Worm (Caenorhabditis elegans): ENCODE data around the gene Y27F2A.6.
"Not testable (repeated sequence)": the region's sequence is repeated elsewhere in the genome, so short reads cannot be mapped to it uniquely, and the experiment has no call there.

The Y27F2A.6 gene

DNA sequence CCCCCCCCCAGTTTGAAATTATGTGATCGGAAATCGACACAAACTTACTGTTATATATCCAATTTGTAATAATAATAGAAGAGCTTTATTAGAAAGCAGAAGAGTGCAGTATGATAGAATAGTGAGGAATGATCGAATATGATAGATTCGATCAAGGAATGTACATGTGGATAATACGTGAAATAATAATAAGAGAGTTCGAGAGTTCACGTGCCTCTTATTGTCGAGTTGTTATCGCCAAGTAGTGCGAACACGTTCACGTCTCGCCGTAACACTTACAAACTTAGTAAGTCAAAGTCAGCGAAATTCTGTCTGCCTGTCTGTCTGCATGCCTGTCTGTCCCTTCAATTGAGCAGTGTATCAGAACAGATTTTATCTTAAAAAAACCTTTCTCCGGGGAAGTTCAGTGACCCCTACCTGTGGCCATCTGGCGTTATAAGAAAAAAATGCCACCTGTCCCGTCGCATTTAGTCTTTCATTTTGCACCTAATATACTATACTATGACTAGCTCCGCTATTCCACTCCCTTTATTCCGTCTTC lies at the start of gene Y27F2A.6, which contains the start of gene Y27F2A.8:
Gene Y27F2A.6 (minus strand): TSS at position 101 of the 541 bp plus-strand sequence.
Gene Y27F2A.8 (plus strand): TSS at position 491 of the 541 bp plus-strand sequence.
- not testable (repeated sequence) for TF ChIP-seq unc-39, hlh-1, blmp-1 (tag; optimal IDR thresholded peaks at IDR 0.05)

DNA sequence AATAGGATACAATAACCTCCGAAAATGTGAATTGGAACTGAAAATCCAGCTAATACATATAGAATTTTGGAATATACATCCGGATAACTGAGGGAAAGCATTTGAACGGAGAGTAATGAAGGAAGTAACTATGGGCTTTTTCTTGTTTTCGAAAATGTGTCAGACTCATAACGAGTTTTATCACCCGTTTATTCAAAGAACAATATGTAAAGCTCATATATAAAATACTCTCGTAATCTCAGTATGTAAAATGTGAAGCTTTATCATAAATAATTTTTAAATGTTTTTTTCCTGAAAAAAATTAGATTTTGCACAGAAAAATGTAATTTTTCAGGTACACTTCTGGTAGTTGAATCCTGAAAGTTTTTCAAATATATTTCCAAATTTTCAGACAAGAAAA lies 47.2 kb upstream of the Y27F2A.6 start, which contains the start of gene srh-297:
Gene srh-297 (minus strand): TSS at position 101 of the 400 bp plus-strand sequence.
- TF ChIP-seq elt-3 (tag; optimal IDR thresholded peaks at IDR 0.05) (no peak), nhr-237 (tag; optimal IDR thresholded peaks at IDR 0.05) (no peak), ces-1 (GFP tag; optimal IDR thresholded peaks at IDR 0.05) (no peak), unc-120 (tag; optimal IDR thresholded peaks at IDR 0.05; ENCODE audit: poor library complexity, severe bottlenecking) (no peak), nhr-12 (tag; optimal IDR thresholded peaks at IDR 0.05) (no peak), hlh-1 (tag; optimal IDR thresholded peaks at IDR 0.05) (no peak), lsy-2 (tag; optimal IDR thresholded peaks at IDR 0.05) (no peak), ceh-83 (GFP tag; optimal IDR thresholded peaks at IDR 0.05) (no peak)

DNA sequence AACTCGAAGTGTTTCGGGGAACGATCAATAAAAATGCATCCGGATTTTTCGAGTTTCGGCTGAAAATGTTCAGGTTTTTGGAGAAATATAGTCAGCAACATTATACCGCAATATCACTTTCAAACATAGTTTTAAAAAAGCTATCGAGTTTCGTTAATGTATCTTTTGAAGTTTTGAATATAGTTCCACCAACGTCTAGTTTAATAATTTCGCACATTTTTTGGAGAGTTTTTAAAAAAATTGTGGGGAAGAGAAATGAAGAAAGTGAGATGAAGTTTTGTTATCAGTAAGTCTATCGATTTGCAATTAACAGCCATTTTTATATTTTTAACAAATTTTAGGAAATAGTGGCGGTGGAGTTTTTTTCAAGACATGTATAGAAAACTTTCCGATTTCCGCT lies 42.6 kb upstream of the Y27F2A.6 start, which contains the start of gene ZC239.17:
Gene ZC239.17 (minus strand): TSS at position 101 of the 400 bp plus-strand sequence.
- no peak for TF ChIP-seq ham-2 (GFP tag; optimal IDR thresholded peaks at IDR 0.05)

DNA sequence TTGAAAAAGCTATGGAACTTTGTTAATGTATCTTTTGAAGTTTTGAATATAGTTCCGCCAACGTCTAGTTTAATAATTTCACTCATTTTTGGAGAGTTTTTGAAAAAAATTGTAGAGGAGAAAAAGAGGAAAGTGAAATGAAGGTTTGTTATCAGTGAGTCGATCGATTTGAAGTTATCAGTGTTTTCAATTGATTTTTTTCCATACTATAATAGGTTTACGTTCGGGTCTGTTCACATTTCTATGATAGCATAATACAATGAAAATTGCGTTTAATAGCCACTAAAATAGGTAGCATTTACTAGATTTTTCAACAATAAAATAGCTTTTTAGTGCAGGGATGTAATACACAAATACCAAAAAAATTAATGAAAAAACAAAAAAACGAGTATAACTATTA lies 42.0 kb upstream of the Y27F2A.6 start, which contains the start of gene ZC239.16:
Gene ZC239.16 (minus strand): TSS at position 120 of the 400 bp plus-strand sequence.
- no peak for TF ChIP-seq hlh-1 (tag; optimal IDR thresholded peaks at IDR 0.05)
- no peak for TF ChIP-seq nhr-237 (tag; optimal IDR thresholded peaks at IDR 0.05)
- no peak for TF ChIP-seq mep-1 (tag; optimal IDR thresholded peaks at IDR 0.05)
- no peak for TF ChIP-seq ceh-43 (GFP tag; optimal IDR thresholded peaks at IDR 0.05)
- TF ChIP-seq zip-8 (tag; optimal IDR thresholded peaks at IDR 0.05) = no peak
- no peak for TF ChIP-seq pha-4 (tag; optimal IDR thresholded peaks at IDR 0.05)

DNA sequence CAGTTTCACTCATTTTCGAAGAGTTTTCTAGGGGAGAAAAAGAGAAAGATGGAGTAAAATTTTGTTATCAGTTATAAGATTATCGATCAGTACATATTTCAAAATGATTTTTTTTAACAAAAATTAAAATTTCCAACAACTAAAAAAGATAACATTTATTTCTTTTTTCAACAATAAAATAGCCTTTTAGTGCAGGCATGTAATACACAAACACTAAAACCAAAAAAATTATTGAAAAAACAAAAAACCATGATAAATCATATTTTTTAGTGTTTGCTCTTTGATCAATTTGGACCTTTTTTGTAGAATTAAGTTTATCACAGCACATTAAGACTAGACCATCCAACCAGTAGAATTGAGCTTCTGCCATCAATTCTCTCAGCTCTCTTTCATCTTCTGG lies 41.4 kb upstream of the Y27F2A.6 start, which contains the start of gene ZC239.15:
Gene ZC239.15 (minus strand): TSS at position 101 of the 400 bp plus-strand sequence.
- TF ChIP-seq elt-3 (tag; optimal IDR thresholded peaks at IDR 0.05) (no peak), unc-39 (tag; optimal IDR thresholded peaks at IDR 0.05) (no peak), bed-3 (GFP tag; optimal IDR thresholded peaks at IDR 0.05) (no peak), lin-32 (GFP tag; optimal IDR thresholded peaks at IDR 0.05) (no peak), ztf-11 (tag; optimal IDR thresholded peaks at IDR 0.05) (no peak), tbx-8 (GFP tag; optimal IDR thresholded peaks at IDR 0.05) (no peak)

DNA sequence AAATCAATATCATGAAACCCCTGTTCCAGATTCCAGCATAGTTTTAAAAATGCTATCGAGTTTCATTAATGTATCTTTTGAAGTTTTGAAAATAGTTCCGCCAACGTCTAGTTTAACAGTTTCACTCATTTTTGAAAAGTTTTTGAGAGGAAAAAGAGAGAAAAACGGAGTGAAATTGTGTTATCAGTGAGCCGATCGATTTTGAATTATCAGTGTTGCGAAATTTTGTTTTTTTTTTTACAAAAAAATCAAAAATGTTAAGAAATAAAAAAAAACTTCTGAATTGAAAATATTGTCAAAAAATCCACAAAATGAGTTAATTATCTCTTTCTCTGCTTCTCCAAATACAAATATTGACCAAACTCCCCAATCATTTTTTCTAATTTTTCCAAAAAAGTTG lies 39.5 kb upstream of the Y27F2A.6 start, which contains the start of gene ZC239.13:
Gene ZC239.13 (minus strand): TSS at position 154 of the 400 bp plus-strand sequence.
- no peak for TF ChIP-seq zip-8 (tag; optimal IDR thresholded peaks at IDR 0.05)
- no peak for TF ChIP-seq flh-1 (GFP tag; optimal IDR thresholded peaks at IDR 0.05)
- TF ChIP-seq M03D4.4 (tag; optimal IDR thresholded peaks at IDR 0.05) = no peak
- TF ChIP-seq lin-32 (GFP tag; optimal IDR thresholded peaks at IDR 0.05) = no peak
- TF ChIP-seq ceh-43 (GFP tag; optimal IDR thresholded peaks at IDR 0.05) = no peak
- no peak for TF ChIP-seq nhr-28 (tag; optimal IDR thresholded peaks at IDR 0.05)

DNA sequence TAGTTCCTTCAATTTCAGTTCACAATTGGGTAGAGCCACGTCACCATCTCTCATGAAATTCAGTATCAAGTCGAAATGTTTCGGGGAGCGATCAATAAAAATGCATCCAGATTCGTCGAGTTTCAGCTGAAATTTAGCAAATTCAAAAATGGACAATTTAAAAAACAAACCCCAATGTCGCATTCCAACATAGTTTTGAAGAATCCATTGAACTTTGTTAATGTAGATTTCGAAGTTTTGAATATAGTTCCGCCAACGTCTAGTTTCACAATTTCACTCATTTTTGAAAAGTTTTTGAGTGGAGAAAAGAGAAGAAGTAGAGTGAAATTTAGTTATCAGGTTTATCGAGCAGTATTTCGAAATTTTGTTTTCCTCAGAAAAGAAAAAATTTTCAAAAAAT lies 38.5 kb upstream of the Y27F2A.6 start, which contains the start of gene ZC239.14:
Gene ZC239.14 (minus strand): TSS at position 305 of the 400 bp plus-strand sequence.
- no peak for TF ChIP-seq ceh-39 (tag; optimal IDR thresholded peaks at IDR 0.05)
- no peak for TF ChIP-seq elt-1 (tag; optimal IDR thresholded peaks at IDR 0.05; ENCODE audit: borderline replicate concordance, insufficient read depth)
- TF ChIP-seq ces-1 (GFP tag; optimal IDR thresholded peaks at IDR 0.05) = no peak
- no peak for TF ChIP-seq cnd-1 (tag; optimal IDR thresholded peaks at IDR 0.05)
- no peak for TF ChIP-seq ceh-43 (GFP tag; optimal IDR thresholded peaks at IDR 0.05)
- no peak for TF ChIP-seq flh-1 (GFP tag; optimal IDR thresholded peaks at IDR 0.05)
- no peak for TF ChIP-seq ham-2 (GFP tag; optimal IDR thresholded peaks at IDR 0.05)
- TF ChIP-seq bed-3 (GFP tag; optimal IDR thresholded peaks at IDR 0.05) = no peak
- TF ChIP-seq lsy-2 (tag; optimal IDR thresholded peaks at IDR 0.05) = no peak
- TF ChIP-seq sem-2 (GFP tag; optimal IDR thresholded peaks at IDR 0.05) = no peak
- TF ChIP-seq lin-32 (GFP tag; optimal IDR thresholded peaks at IDR 0.05) = no peak
- no peak for TF ChIP-seq sptf-1 (tag; optimal IDR thresholded peaks at IDR 0.05)

Measured in whole organism, mixed stage, embryonic.